Worm (Caenorhabditis elegans) whole organism, L3 larva: Measurements from ENCODE around the gene sru-45.

ENCODE experiments used
- aly-2 ChIP-seq: fragments of 150-350 bp; optimal IDR thresholded peaks from 2 replicates; lab custom pipeline; 2014; ENCODE audit warnings: missing biosample characterization, missing genetic modification characterization
- ceh-9 ChIP-seq: sonication (generic microtip); optimal IDR thresholded peaks from 2 replicates; lab custom pipeline; 2018; ENCODE audit warnings: missing biosample characterization, missing genetic modification characterization
- daf-12 ChIP-seq: fragments of 150-350 bp; optimal IDR thresholded peaks from 2 replicates; lab custom pipeline; 2014; ENCODE audit warnings: missing biosample characterization, missing genetic modification reagents, missing genetic modification characterization
- mdl-1 ChIP-seq: fragments of 150-350 bp; optimal IDR thresholded peaks from 2 replicates; lab custom pipeline; 2014; ENCODE audit warnings: missing biosample characterization, missing genetic modification characterization
- nfya-1 ChIP-seq: sonication (generic microtip); optimal IDR thresholded peaks from 2 replicates; lab custom pipeline; 2017; ENCODE audit warnings: missing genetic modification characterization, mild to moderate bottlenecking, missing compliant biosample characterization, antibody characterized with exemption, moderate library complexity; ENCODE audit not compliant: insufficient read depth
- nhr-11 ChIP-seq: fragments of 150-350 bp; optimal IDR thresholded peaks from 2 replicates; lab custom pipeline; 2014; ENCODE audit warnings: missing biosample characterization, missing genetic modification characterization
- nhr-76 ChIP-seq: fragments of 150-350 bp; sonication (generic microtip); optimal IDR thresholded peaks from 5 replicates; lab custom pipeline; 2014; ENCODE audit warnings: missing biosample characterization, missing genetic modification characterization
- nhr-77 ChIP-seq: fragments of 150-350 bp; optimal IDR thresholded peaks from 2 replicates; lab custom pipeline; 2014; ENCODE audit warnings: missing biosample characterization, missing genetic modification characterization
- sea-2 ChIP-seq: fragments of 150-350 bp; sonication (generic microtip); optimal IDR thresholded peaks from 4 replicates; lab custom pipeline; 2014; ENCODE audit warnings: missing biosample characterization, missing genetic modification reagents, missing genetic modification characterization
- unc-62 ChIP-seq: fragments of 150-350 bp; sonication (generic microtip); optimal IDR thresholded peaks from 4 replicates; lab custom pipeline; 2014; ENCODE audit warnings: missing biosample characterization, missing genetic modification reagents, missing genetic modification characterization
- ztf-4 ChIP-seq: fragments of 150-350 bp; optimal IDR thresholded peaks from 2 replicates; lab custom pipeline; 2014; ENCODE audit warnings: missing biosample characterization, missing genetic modification characterization

DNA sequence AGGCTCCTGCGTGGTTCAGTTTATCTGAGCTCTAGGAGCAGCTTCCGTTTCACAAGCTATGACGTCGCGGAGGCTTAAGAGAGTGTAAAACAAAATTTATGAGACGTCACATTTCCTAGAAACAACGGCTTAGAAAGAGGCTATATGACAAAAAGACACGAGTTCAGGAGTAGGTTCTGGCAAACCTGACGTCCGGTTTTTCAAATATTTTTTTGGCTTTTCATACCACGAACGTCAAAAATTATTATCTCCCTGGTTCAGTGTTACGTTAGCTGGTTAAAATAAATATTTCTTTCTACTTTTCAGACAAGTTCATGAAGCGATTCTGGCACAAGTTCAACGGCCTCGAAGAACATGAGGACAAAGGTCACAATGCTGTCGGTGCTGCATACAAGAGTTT lies 37.9 kb upstream of the sru-45 start, which contains the start of gene F36D3.16:
- no peak for TF ChIP-seq sea-2 (GFP tag; lab: Kevin White, UChicago)
- TF ChIP-seq ztf-4 (tag; lab: Kevin White, UChicago), result no peak
- TF ChIP-seq daf-12, result no peak
- TF ChIP-seq mdl-1 (tag; lab: Kevin White, UChicago), result no peak
- TF ChIP-seq nhr-76 (tag; lab: Kevin White, UChicago), result no peak
- no peak for TF ChIP-seq nfya-1 (tag; lab: Kevin White, UChicago)
- no peak for TF ChIP-seq unc-62 (GFP tag; lab: Kevin White, UChicago)
- TF ChIP-seq nhr-11 (tag; lab: Kevin White, UChicago), result no peak
- TF ChIP-seq nhr-77 (tag; lab: Kevin White, UChicago), result no peak
- TF ChIP-seq ceh-9 (tag; lab: Kevin White, UChicago), result no peak
- TF ChIP-seq aly-2 (tag; lab: Kevin White, UChicago), result no peak
